Fruit fly (Drosophila melanogaster) whole organism, embryonic: ENCODE results near the gene CG32271.
A peak's percentile ranks its signal among the peaks of the same experiment; 100 is the strongest.

Experiments used
- Atf-2 ChIP-seq: fragments of 200-800 bp; sonication (Bioruptor generic); optimal IDR thresholded peaks from 2 replicates; lab custom pipeline; 2016; ENCODE audit warnings: missing biosample characterization, missing genetic modification characterization
- Atf3 ChIP-seq: fragments of 200-800 bp; sonication (Bioruptor generic); optimal IDR thresholded peaks from 3 replicates; lab custom pipeline; 2016; ENCODE audit warnings: missing biosample characterization, missing genetic modification characterization
- Awh ChIP-seq: fragments of 200-800 bp; sonication (Bioruptor generic); IDR thresholded peaks from 2 replicates; pipeline ENCODE4, ENCODE4 v1.3.6; 2022; ENCODE audit warnings: missing biosample characterization, missing genetic modification characterization
- CG10147 ChIP-seq: fragments of 200-800 bp; sonication (Bioruptor generic); optimal IDR thresholded peaks from 2 replicates; lab custom pipeline; 2019; ENCODE audit warnings: missing biosample characterization, mild to moderate bottlenecking, missing genetic modification characterization, moderate library complexity
- CG10959 ChIP-seq: fragments of 200-800 bp; sonication (Bioruptor generic); IDR thresholded peaks from 2 replicates; pipeline ENCODE4 v1.3.6; 2022; ENCODE audit warnings: missing biosample characterization, missing genetic modification characterization
- CG10979 ChIP-seq: fragments of 200-800 bp; sonication (Bioruptor generic); optimal IDR thresholded peaks from 2 replicates; lab custom pipeline; 2018; ENCODE audit warnings: missing biosample characterization, mild to moderate bottlenecking, missing genetic modification characterization, moderate library complexity
- CG12744 ChIP-seq: fragments of 200-800 bp; sonication (Bioruptor generic); optimal IDR thresholded peaks from 2 replicates; lab custom pipeline; 2016; ENCODE audit warnings: missing biosample characterization, missing genetic modification characterization
- CG13894 ChIP-seq: fragments of 200-800 bp; sonication (Bioruptor generic); optimal IDR thresholded peaks from 3 replicates; lab custom pipeline; 2018; ENCODE audit warnings: missing biosample characterization, mild to moderate bottlenecking, missing genetic modification characterization, moderate library complexity
- CG1603 ChIP-seq: fragments of 200-800 bp; sonication (Bioruptor generic); optimal IDR thresholded peaks from 2 replicates; lab custom pipeline; 2019; ENCODE audit warnings: missing biosample characterization, mild to moderate bottlenecking, missing genetic modification characterization, moderate library complexity
- CG18764 ChIP-seq: fragments of 200-800 bp; sonication (Bioruptor generic); optimal IDR thresholded peaks from 3 replicates; lab custom pipeline; 2016; ENCODE audit warnings: missing biosample characterization, missing genetic modification characterization
- CG30020 ChIP-seq: fragments of 200-800 bp; optimal IDR thresholded peaks from 2 replicates; lab custom pipeline; 2019; ENCODE audit warnings: missing biosample characterization, mild to moderate bottlenecking, missing genetic modification characterization, moderate library complexity
- CG31441 ChIP-seq: fragments of 200-800 bp; sonication (Bioruptor generic); IDR thresholded peaks from 2 replicates; pipeline ENCODE4 v1.3.6; 2022; ENCODE audit warnings: missing biosample characterization, missing genetic modification characterization
- CG3407 ChIP-seq: fragments of 200-800 bp; sonication (Bioruptor generic); optimal IDR thresholded peaks from 2 replicates; lab custom pipeline; 2018; ENCODE audit warnings: missing biosample characterization, mild to moderate bottlenecking, missing genetic modification characterization
- CG34422 ChIP-seq: fragments of 200-800 bp; sonication (Bioruptor generic); IDR thresholded peaks from 3 replicates; pipeline ENCODE4 v1.3.6; 2022; ENCODE audit warnings: missing biosample characterization, missing genetic modification characterization
- CG4360 ChIP-seq: fragments of 200-800 bp; sonication (Bioruptor generic); IDR thresholded peaks from 2 replicates; pipeline ENCODE4 v1.3.6; 2022; ENCODE audit warnings: missing biosample characterization, missing genetic modification characterization
- CG43689 ChIP-seq: fragments of 200-800 bp; sonication (Bioruptor generic); IDR thresholded peaks from 2 replicates; pipeline ENCODE4 v1.3.6; 2022; ENCODE audit warnings: missing biosample characterization, missing genetic modification characterization
- CG4404 ChIP-seq: fragments of 200-800 bp; sonication (Bioruptor generic); IDR thresholded peaks from 2 replicates; pipeline ENCODE4 v1.3.6; 2022; ENCODE audit warnings: missing biosample characterization, missing genetic modification characterization
- CG5953 ChIP-seq: fragments of 200-800 bp; sonication (Bioruptor generic); IDR thresholded peaks from 2 replicates; pipeline ENCODE4 v1.3.6; 2022; ENCODE audit warnings: missing biosample characterization, missing genetic modification characterization
- CG6654 ChIP-seq: fragments of 200-800 bp; sonication (Bioruptor generic); optimal IDR thresholded peaks from 2 replicates; lab custom pipeline; 2017; ENCODE audit warnings: missing biosample characterization, mild to moderate bottlenecking, missing genetic modification characterization
- CG6791 ChIP-seq: fragments of 200-800 bp; sonication (Bioruptor generic); IDR thresholded peaks from 3 replicates; pipeline ENCODE4 v1.3.6; 2022; ENCODE audit warnings: missing biosample characterization, missing genetic modification characterization; ENCODE audit not compliant: partially characterized antibody
- CG7556 ChIP-seq: fragments of 200-800 bp; sonication (Bioruptor generic); optimal IDR thresholded peaks from 2 replicates; lab custom pipeline; 2017; ENCODE audit warnings: missing biosample characterization, mild to moderate bottlenecking, missing genetic modification characterization
- CG8478 ChIP-seq: fragments of >200 bp; optimal IDR thresholded peaks from 2 replicates; lab custom pipeline; 2018
- CG9215 ChIP-seq: fragments of 200-800 bp; sonication (Bioruptor generic); IDR thresholded peaks from 2 replicates; pipeline ENCODE4 v1.3.6; 2022; ENCODE audit warnings: missing biosample characterization, missing genetic modification characterization
- CG9609 ChIP-seq: fragments of 200-800 bp; sonication (Bioruptor generic); optimal IDR thresholded peaks from 3 replicates; lab custom pipeline; 2016; ENCODE audit warnings: missing biosample characterization, missing genetic modification characterization
- CoRest ChIP-seq: fragments of 200-800 bp; sonication (Bioruptor generic); optimal IDR thresholded peaks from 3 replicates; lab custom pipeline; 2018; ENCODE audit warnings: missing biosample characterization, mild to moderate bottlenecking, missing genetic modification characterization, moderate library complexity
- Dbx ChIP-seq: fragments of 200-800 bp; sonication (Bioruptor generic); IDR thresholded peaks from 3 replicates; pipeline ENCODE4 v1.3.6; 2022; ENCODE audit warnings: missing biosample characterization, missing genetic modification characterization
- Dek ChIP-seq: fragments of 200-800 bp; sonication (Bioruptor generic); optimal IDR thresholded peaks from 3 replicates; lab custom pipeline; 2019; ENCODE audit warnings: missing biosample characterization, mild to moderate bottlenecking, missing genetic modification characterization, moderate library complexity
- Dip2 ChIP-seq: fragments of 200-800 bp; sonication (Bioruptor generic); IDR thresholded peaks from 2 replicates; pipeline ENCODE4 v1.3.6; 2022; ENCODE audit warnings: missing biosample characterization, missing genetic modification characterization
- Dll ChIP-seq: fragments of 200-800 bp; sonication (Bioruptor generic); IDR thresholded peaks from 4 replicates; pipeline ENCODE4 v1.3.6; 2022; ENCODE audit warnings: missing biosample characterization, missing genetic modification characterization; ENCODE audit not compliant: partially characterized antibody
- H15 ChIP-seq: fragments of 200-800 bp; sonication (Bioruptor generic); IDR thresholded peaks from 3 replicates; pipeline ENCODE4 v1.3.6; 2022; ENCODE audit warnings: missing biosample characterization, missing genetic modification characterization
- HHEX ChIP-seq: fragments of 200-800 bp; sonication (Bioruptor generic); optimal IDR thresholded peaks from 3 replicates; lab custom pipeline; 2017; ENCODE audit warnings: missing biosample characterization, mild to moderate bottlenecking, missing genetic modification characterization, missing genetic modification reagents
- HmgZ ChIP-seq: fragments of 200-800 bp; sonication (Bioruptor generic); optimal IDR thresholded peaks from 2 replicates; lab custom pipeline; 2018; ENCODE audit warnings: missing biosample characterization, mild to moderate bottlenecking, missing genetic modification characterization
- Hmx ChIP-seq: fragments of 200-800 bp; sonication (Bioruptor generic); optimal IDR thresholded peaks from 2 replicates; lab custom pipeline; 2016; ENCODE audit warnings: missing biosample characterization, missing genetic modification characterization
- Med ChIP-seq: fragments of 200-800 bp; sonication (Bioruptor generic); peaks from one replicate; lab custom pipeline; 2016; ENCODE audit warnings: missing biosample characterization, missing genetic modification characterization, mild to moderate bottlenecking, inconsistent platforms, moderate library complexity
- Mes4 ChIP-seq: fragments of 200-800 bp; sonication (Bioruptor generic); optimal IDR thresholded peaks from 2 replicates; lab custom pipeline; 2016; ENCODE audit warnings: missing biosample characterization, missing genetic modification characterization
- Oli ChIP-seq: fragments of 200-800 bp; sonication (Bioruptor generic); optimal IDR thresholded peaks from 2 replicates; lab custom pipeline; 2018; ENCODE audit warnings: missing biosample characterization, mild to moderate bottlenecking, missing genetic modification characterization, moderate library complexity
- Optix ChIP-seq: fragments of 200-800 bp; sonication (Bioruptor generic); IDR thresholded peaks from 3 replicates; pipeline ENCODE4 v1.3.6; 2022; ENCODE audit warnings: missing biosample characterization, missing genetic modification characterization
- ara ChIP-seq: fragments of 200-800 bp; sonication (Bioruptor generic); IDR thresholded peaks from 2 replicates; pipeline ENCODE4 v1.3.6; 2022; ENCODE audit warnings: missing biosample characterization, missing genetic modification characterization
- dimm ChIP-seq: fragments of 200-800 bp; sonication (Bioruptor generic); IDR thresholded peaks from 2 replicates; pipeline ENCODE4 v1.3.6; 2022; ENCODE audit warnings: missing biosample characterization, missing genetic modification characterization
- eyg ChIP-seq: fragments of 200-800 bp; sonication (Bioruptor generic); optimal IDR thresholded peaks from 3 replicates; lab custom pipeline; 2016; ENCODE audit warnings: missing biosample characterization, missing genetic modification characterization
- her ChIP-seq: fragments of 200-800 bp; sonication (Bioruptor generic); optimal IDR thresholded peaks from 2 replicates; lab custom pipeline; 2016; ENCODE audit warnings: missing biosample characterization, missing genetic modification characterization
- knrl ChIP-seq: fragments of 200-800 bp; sonication (Bioruptor generic); IDR thresholded peaks from 3 replicates; pipeline ENCODE4 v1.3.6; 2022; ENCODE audit warnings: missing biosample characterization, missing genetic modification characterization; ENCODE audit not compliant: partially characterized antibody
- mam ChIP-seq: fragments of 200-800 bp; sonication (Bioruptor generic); optimal IDR thresholded peaks from 3 replicates; lab custom pipeline; 2016; ENCODE audit warnings: missing biosample characterization, missing genetic modification characterization
- otp ChIP-seq: fragments of 200-800 bp; sonication (Bioruptor generic); IDR thresholded peaks from 3 replicates; pipeline ENCODE4, ENCODE4 v1.3.6; 2022; ENCODE audit warnings: missing biosample characterization, missing genetic modification characterization
- rib ChIP-seq: fragments of 200-800 bp; sonication (Bioruptor generic); IDR thresholded peaks from 2 replicates; pipeline ENCODE4 v1.3.6; 2022; ENCODE audit warnings: missing biosample characterization, missing genetic modification characterization
- ro ChIP-seq: fragments of 200-800 bp; sonication (Bioruptor generic); IDR thresholded peaks from 2 replicates; pipeline ENCODE4 v1.3.6; 2022; ENCODE audit warnings: missing biosample characterization, missing genetic modification characterization
- sim ChIP-seq: fragments of 200-800 bp; sonication (Bioruptor generic); IDR thresholded peaks from 2 replicates; pipeline ENCODE4 v1.3.6; 2022; ENCODE audit warnings: missing biosample characterization, missing genetic modification characterization
- so ChIP-seq: fragments of 200-800 bp; sonication (Bioruptor generic); IDR thresholded peaks from 3 replicates; pipeline ENCODE4 v1.3.6; 2022; ENCODE audit warnings: missing biosample characterization, missing genetic modification characterization
- ssp ChIP-seq: fragments of 200-800 bp; sonication (Bioruptor generic); IDR thresholded peaks from 2 replicates; pipeline ENCODE4 v1.3.6; 2022; ENCODE audit warnings: missing biosample characterization, missing genetic modification characterization
- tll ChIP-seq, 2 experiments: fragments of 200-800 bp in 1 of 2; fragments of >200 bp in 1 of 2; sonication (Bioruptor generic) in 1 of 2; optimal IDR thresholded peaks; 2 replicates each; lab custom pipeline; 2017 to 2019; ENCODE audit warnings: missing biosample characterization in 2 of 2, missing genetic modification characterization in 2 of 2, mild to moderate bottlenecking in 1 of 2, moderate library complexity in 1 of 2

CG32271 gene

dm6 chr3L:3249997-3250774, 47.2 kb upstream of the CG32271 start (continued):
- TF ChIP-seq CG5953 (peak; percentile 16; the same call in 1 of the 2 replicates), CG34422 (GFP tag; lab: Robert Waterston, UW) (peak; percentile 79; the same call in 2 of the 3 replicates), her (peak; percentile 88), tll (GFP tag; optimal IDR thresholded peaks at IDR 0.05; lab: Kevin White, UChicago) (peak; percentile 17 to 26), dimm (GFP tag; lab: Robert Waterston, UW) (peak; percentile 69), Dll (no peak), CG18764 (GFP tag; lab: Kevin White, UChicago) (peak; percentile 88), CG31441 (peak; percentile 96), CG30020 (tag; lab: Kevin White, UChicago) (peak; percentile 83), CG10147 (peak; percentile 94), Dip2 (no peak), Dbx (GFP tag; lab: Robert Waterston, UW) (peak; percentile 70; the same call in 2 of the 3 replicates), HmgZ (peak; percentile 89), CG4404 (GFP tag; lab: Robert Waterston, UW) (peak; percentile 79), mam (GFP tag; lab: Kevin White, UChicago) (peak; percentile 95), CG43689 (GFP tag; lab: Robert Waterston, UW) (no peak), CG9215 (GFP tag; lab: Robert Waterston, UW) (peak; percentile 87), CG7556 (GFP tag; lab: Kevin White, UChicago) (peak; percentile 97), Atf-2 (peak; percentile 97), rib (GFP tag; lab: Robert Waterston, UW) (no peak; the same call in none of the 2 replicates), CG13894 (tag; lab: Kevin White, UChicago) (peak; percentile 18), Oli (peak; percentile 97), eyg (GFP tag; lab: Kevin White, UChicago) (peak; percentile 76), ara (peak; percentile 80), otp (GFP tag; lab: Robert Waterston, UW) (peak; percentile 77), Mes4 (GFP tag; lab: Kevin White, UChicago) (peak; percentile 96), Awh (GFP tag; lab: Robert Waterston, UW) (peak; percentile 41; the same call in 1 of the 2 replicates), CG6791 (GFP tag; lab: Robert Waterston, UW) (no peak), CG10979 (tag; lab: Kevin White, UChicago) (peak; percentile 97), CoRest (peak; percentile 98), CG4360 (GFP tag; lab: Robert Waterston, UW) (peak; percentile 68), sim (peak; percentile 58; the same call in 1 of the 2 replicates), CG1603 (peak; percentile 69), CG6654 (peak; percentile 88), Hmx (GFP tag; lab: Kevin White, UChicago) (peak; percentile 95), CG10959 (GFP tag; lab: Robert Waterston, UW) (peak; percentile 66), so (peak; percentile 67; the same call in 1 of the 3 replicates), CG12744 (GFP tag; lab: Kevin White, UChicago) (peak; percentile 92), CG3407 (GFP tag; lab: Kevin White, UChicago) (peak; percentile 88), CG9609 (peak; percentile 96), CG8478 (no peak), ssp (GFP tag; lab: Robert Waterston, UW) (peak; percentile 72), H15 (GFP tag; lab: Robert Waterston, UW) (peak; percentile 88), Optix (GFP tag; lab: Robert Waterston, UW) (peak; percentile 77), knrl (GFP tag; lab: Robert Waterston, UW) (no peak), Med (GFP tag; lab: Kevin White, UChicago) (peak; percentile 97), HHEX (GFP tag; lab: Kevin White, UChicago) (peak; percentile 93), Dek (tag; lab: Kevin White, UChicago) (peak; percentile 89), Atf3 (GFP tag; lab: Kevin White, UChicago) (peak; percentile 94), ro (GFP tag; lab: Robert Waterston, UW) (peak; percentile 69)
